Fruit fly (Drosophila melanogaster) whole organism, pupa: ENCODE results near the gene CG10376.

Source experiments
- CG10348 ChIP-seq: fragments of 200-800 bp; sonication (Bioruptor generic); IDR thresholded peaks from 2 replicates; pipeline ENCODE4 v1.3.6; 2022; ENCODE audit warnings: missing biosample characterization, missing genetic modification characterization
- CG12605 ChIP-seq: fragments of 200-800 bp; sonication (Bioruptor generic); IDR thresholded peaks from 2 replicates; pipeline ENCODE4 v1.3.6; 2022; ENCODE audit warnings: missing biosample characterization, missing genetic modification characterization
- CG13204 ChIP-seq: fragments of 200-800 bp; sonication (Bioruptor generic); optimal IDR thresholded peaks from 2 replicates; lab custom pipeline; 2018; ENCODE audit warnings: missing biosample characterization, mild to moderate bottlenecking, missing genetic modification characterization, moderate library complexity
- CG14655 ChIP-seq: fragments of 200-800 bp; sonication (Bioruptor generic); optimal IDR thresholded peaks from 3 replicates; lab custom pipeline; 2017; ENCODE audit warnings: mild to moderate bottlenecking, missing biosample characterization, missing genetic modification reagents, missing genetic modification characterization
- CG15710 ChIP-seq: fragments of 200-800 bp; sonication (Bioruptor generic); optimal IDR thresholded peaks from 2 replicates; lab custom pipeline; 2018; ENCODE audit warnings: missing biosample characterization, mild to moderate bottlenecking, missing genetic modification characterization, moderate library complexity
- CG17806 ChIP-seq: fragments of 200-800 bp; sonication (Bioruptor generic); optimal IDR thresholded peaks from 2 replicates; lab custom pipeline; 2018; ENCODE audit warnings: missing biosample characterization, mild to moderate bottlenecking, missing genetic modification characterization, moderate library complexity
- CG32121 ChIP-seq: fragments of 200-800 bp; sonication (Bioruptor generic); IDR thresholded peaks from 2 replicates; pipeline ENCODE4 v1.3.6; 2022; ENCODE audit warnings: missing biosample characterization, missing genetic modification characterization
- CG34367 ChIP-seq: fragments of 200-800 bp; sonication (Bioruptor generic); optimal IDR thresholded peaks from 2 replicates; lab custom pipeline; 2018; ENCODE audit warnings: missing biosample characterization, mild to moderate bottlenecking, missing genetic modification characterization
- CG4496 ChIP-seq: fragments of 200-800 bp; sonication (Bioruptor generic); IDR thresholded peaks from 3 replicates; pipeline ENCODE4 v1.3.6; 2022; ENCODE audit warnings: missing biosample characterization, missing genetic modification characterization
- CG8159 ChIP-seq: fragments of 200-800 bp; sonication (Bioruptor generic); optimal IDR thresholded peaks from 3 replicates; lab custom pipeline; 2018; ENCODE audit warnings: missing biosample characterization, mild to moderate bottlenecking, missing genetic modification characterization, moderate library complexity
- CG8301 ChIP-seq: fragments of 200-800 bp; sonication (Bioruptor generic); optimal IDR thresholded peaks from 2 replicates; lab custom pipeline; 2018; ENCODE audit warnings: missing biosample characterization, mild to moderate bottlenecking, missing genetic modification characterization
- CG9948 ChIP-seq: fragments of 200-800 bp; sonication (Bioruptor generic); optimal IDR thresholded peaks from 2 replicates; lab custom pipeline; 2018; ENCODE audit warnings: missing biosample characterization, mild to moderate bottlenecking, missing genetic modification characterization, moderate library complexity
- D1 ChIP-seq: fragments of 200-800 bp; sonication (Bioruptor generic); optimal IDR thresholded peaks from 2 replicates; lab custom pipeline; 2018; ENCODE audit warnings: missing biosample characterization, mild to moderate bottlenecking, missing genetic modification characterization, moderate library complexity
- EcR ChIP-seq: fragments of 200-800 bp; sonication (Bioruptor generic); optimal IDR thresholded peaks from 3 replicates; lab custom pipeline; 2019; ENCODE audit warnings: missing biosample characterization, missing genetic modification characterization, mild to moderate bottlenecking, moderate library complexity, missing genetic modification reagents
- Ets98B ChIP-seq: fragments of 200-800 bp; sonication (Bioruptor generic); IDR thresholded peaks from 2 replicates; pipeline ENCODE4 v1.3.6; 2022; ENCODE audit warnings: missing biosample characterization, missing genetic modification characterization
- Pif1A ChIP-seq: fragments of 200-800 bp; sonication (Bioruptor generic); optimal IDR thresholded peaks from 3 replicates; lab custom pipeline; 2016; ENCODE audit warnings: missing biosample characterization, missing genetic modification characterization
- Pif1B ChIP-seq: fragments of 200-800 bp; sonication (Bioruptor generic); optimal IDR thresholded peaks from 3 replicates; lab custom pipeline; 2016; ENCODE audit warnings: missing biosample characterization, missing genetic modification characterization
- Snoo ChIP-seq: fragments of 200-800 bp; sonication (Bioruptor generic); optimal IDR thresholded peaks from 3 replicates; lab custom pipeline; 2017; ENCODE audit warnings: missing biosample characterization, mild to moderate bottlenecking, missing genetic modification characterization, inconsistent platforms
- fd96Ca ChIP-seq: fragments of 200-800 bp; sonication (Bioruptor generic); IDR thresholded peaks from 3 replicates; pipeline ENCODE4 v1.3.6; 2022; ENCODE audit warnings: missing biosample characterization, missing genetic modification characterization
- gl ChIP-seq: fragments of 200-800 bp; sonication (Bioruptor generic); optimal IDR thresholded peaks from 2 replicates; lab custom pipeline; 2018; ENCODE audit warnings: missing biosample characterization, mild to moderate bottlenecking, missing genetic modification characterization
- rn ChIP-seq: fragments of 200-800 bp; sonication (Bioruptor generic); IDR thresholded peaks from 2 replicates; pipeline ENCODE4 v1.3.6; 2022; ENCODE audit warnings: missing biosample characterization, missing genetic modification characterization

Gene CG10376

dm6 chr2L:18717365-18718011 lies 14.6 kb upstream of the CG10376 start:
- TF ChIP-seq Pif1A (GFP tag; lab: Kevin White, UChicago) (no peak), CG9948 (tag; lab: Kevin White, UChicago) (peak; percentile 47), CG15710 (tag; lab: Kevin White, UChicago) (peak; percentile 19), CG4496 (GFP tag; lab: Robert Waterston, UW) (peak; percentile 38; the same call in 1 of the 3 replicates), CG32121 (GFP tag; lab: Robert Waterston, UW) (no peak), CG8159 (tag; lab: Kevin White, UChicago) (peak; percentile 39), CG17806 (tag; lab: Kevin White, UChicago) (peak; percentile 60), Pif1B (no peak), D1 (tag; lab: Kevin White, UChicago) (no peak), CG12605 (no peak), CG34367 (tag; lab: Kevin White, UChicago) (no peak), CG14655 (GFP tag; lab: Kevin White, UChicago) (no peak), CG8301 (tag; lab: Kevin White, UChicago) (peak; percentile 39), CG13204 (no peak)

- no peak for TF ChIP-seq Pif1A (GFP tag; lab: Kevin White, UChicago)
- no peak for TF ChIP-seq CG34367 (tag; lab: Kevin White, UChicago)
- no peak for TF ChIP-seq rn (GFP tag; lab: Robert Waterston, UW)
- no peak for TF ChIP-seq CG9948 (tag; lab: Kevin White, UChicago)
- no peak for TF ChIP-seq CG8159 (tag; lab: Kevin White, UChicago)
- no peak for TF ChIP-seq Ets98B
- TF ChIP-seq CG12605: no peak
- no peak for TF ChIP-seq CG32121 (GFP tag; lab: Robert Waterston, UW)
Measured at dm6 chr2L:18714086-18714485, 11.2 kb upstream of the CG10376 start.

- no peak for TF ChIP-seq CG12605
- no peak for TF ChIP-seq CG8301 (tag; lab: Kevin White, UChicago)
- no peak for TF ChIP-seq Pif1B
- no peak for TF ChIP-seq CG4496 (GFP tag; lab: Robert Waterston, UW)
- no peak for TF ChIP-seq CG34367 (tag; lab: Kevin White, UChicago)
- TF ChIP-seq CG17806 (tag; lab: Kevin White, UChicago): no peak
- TF ChIP-seq rn (GFP tag; lab: Robert Waterston, UW): no peak
- TF ChIP-seq Ets98B: no peak
- TF ChIP-seq gl (tag; lab: Kevin White, UChicago): no peak
- TF ChIP-seq CG15710 (tag; lab: Kevin White, UChicago): no peak
- no peak for TF ChIP-seq fd96Ca (GFP tag; lab: Robert Waterston, UW)
- TF ChIP-seq CG14655 (GFP tag; lab: Kevin White, UChicago): no peak
- TF ChIP-seq Snoo (tag; lab: Kevin White, UChicago): no peak
- TF ChIP-seq D1 (tag; lab: Kevin White, UChicago): no peak
- TF ChIP-seq EcR (GFP tag; lab: Kevin White, UChicago): no peak
- no peak for TF ChIP-seq CG32121 (GFP tag; lab: Robert Waterston, UW)
Measured at dm6 chr2L:18713686-18714085, 10.8 kb upstream of the CG10376 start, which contains the start of gene Irk3. Irk3 (minus strand) TSS chr2L:18713748.

dm6 chr2L:18708239-18708891 lies 5.5 kb upstream of the CG10376 start, which contains the start of the genes Faf2 and Grip71:
Faf2 (minus strand) TSS chr2L:18708688.
Grip71 (plus strand) TSS chr2L:18708846.
- TF ChIP-seq CG8159 (tag; lab: Kevin White, UChicago): peak; percentile 85
- peak; percentile 83 for TF ChIP-seq Pif1A (GFP tag; lab: Kevin White, UChicago)
- TF ChIP-seq fd96Ca (GFP tag; lab: Robert Waterston, UW): peak; percentile 92
- peak; percentile 80 for TF ChIP-seq CG12605
- TF ChIP-seq rn (GFP tag; lab: Robert Waterston, UW): peak; percentile 89
- TF ChIP-seq CG10348 (GFP tag; lab: Robert Waterston, UW): peak; percentile 96
- peak; percentile 89 for TF ChIP-seq CG32121 (GFP tag; lab: Robert Waterston, UW)
- no peak for TF ChIP-seq D1 (tag; lab: Kevin White, UChicago)
- peak; percentile 83 for TF ChIP-seq CG9948 (tag; lab: Kevin White, UChicago)
- TF ChIP-seq EcR (GFP tag; lab: Kevin White, UChicago): peak; percentile 87
- peak; percentile 77 for TF ChIP-seq CG8301 (tag; lab: Kevin White, UChicago)
- TF ChIP-seq CG17806 (tag; lab: Kevin White, UChicago): peak; percentile 84
- peak; percentile 91 for TF ChIP-seq CG4496 (GFP tag; lab: Robert Waterston, UW)
- TF ChIP-seq Pif1B: peak; percentile 69
- TF ChIP-seq Ets98B: peak; percentile 91
- TF ChIP-seq CG14655 (GFP tag; lab: Kevin White, UChicago): peak; percentile 84
- peak; percentile 83 for TF ChIP-seq CG15710 (tag; lab: Kevin White, UChicago)
- no peak for TF ChIP-seq CG13204
- TF ChIP-seq Snoo (tag; lab: Kevin White, UChicago): peak; percentile 71
- peak; percentile 14 for TF ChIP-seq gl (tag; lab: Kevin White, UChicago)
- TF ChIP-seq CG34367 (tag; lab: Kevin White, UChicago): peak; percentile 76

dm6 chr2L:18707844-18708238 lies 4.9 kb upstream of the CG10376 start:
- TF ChIP-seq D1 (tag; lab: Kevin White, UChicago) (no peak), Ets98B (peak; percentile 36), CG8301 (tag; lab: Kevin White, UChicago) (no peak), CG12605 (no peak), CG32121 (GFP tag; lab: Robert Waterston, UW) (no peak), Snoo (tag; lab: Kevin White, UChicago) (peak; percentile 35), CG15710 (tag; lab: Kevin White, UChicago) (no peak), Pif1A (GFP tag; lab: Kevin White, UChicago) (peak; percentile 52), rn (GFP tag; lab: Robert Waterston, UW) (no peak), CG13204 (no peak), CG14655 (GFP tag; lab: Kevin White, UChicago) (no peak), Pif1B (peak; percentile 18), gl (tag; lab: Kevin White, UChicago) (no peak), CG9948 (tag; lab: Kevin White, UChicago) (no peak), CG10348 (GFP tag; lab: Robert Waterston, UW) (no peak), fd96Ca (GFP tag; lab: Robert Waterston, UW) (no peak), CG8159 (tag; lab: Kevin White, UChicago) (no peak), EcR (GFP tag; lab: Kevin White, UChicago) (no peak), CG17806 (tag; lab: Kevin White, UChicago) (no peak), CG4496 (GFP tag; lab: Robert Waterston, UW) (no peak), CG34367 (tag; lab: Kevin White, UChicago) (no peak)
- TF ChIP-seq, all 21 proteins: peak for 4
